Worm (Caenorhabditis elegans): ENCODE results near the gene T10H10.2.

DNA sequence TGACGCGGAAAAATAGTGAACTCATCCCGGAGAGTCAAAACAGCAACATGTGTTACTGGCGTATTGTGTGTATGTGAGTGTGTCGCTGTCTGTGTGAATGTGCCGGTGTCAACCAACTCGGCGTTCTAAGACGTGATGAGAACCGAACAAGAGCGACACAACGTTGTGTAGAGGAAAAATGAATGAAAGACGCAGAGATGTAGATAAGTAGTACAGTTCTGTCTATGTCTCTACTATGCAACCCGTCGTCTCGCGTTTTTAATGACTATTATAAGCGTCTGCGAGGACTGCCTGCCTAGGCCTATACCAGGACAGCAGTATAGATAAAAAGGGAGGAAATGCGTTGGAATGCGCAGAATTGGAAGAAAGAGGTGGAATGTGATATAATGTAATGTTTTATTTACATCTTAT, 6.6 kb upstream of the T10H10.2 start:
- TF ChIP-seq ztf-4 (tag; optimal IDR thresholded peaks at IDR 0.05) (no peak), zag-1 (tag; optimal IDR thresholded peaks at IDR 0.05) (no peak), elt-2 (tag; optimal IDR thresholded peaks at IDR 0.05) (peak; percentile 74), unc-39 (tag; optimal IDR thresholded peaks at IDR 0.05) (no peak), R02D3.7 (tag; optimal IDR thresholded peaks at IDR 0.05) (no peak), nhr-43 (tag; optimal IDR thresholded peaks at IDR 0.05; ENCODE audit: poor library complexity, severe bottlenecking) (no peak), unc-62 (GFP tag; optimal IDR thresholded peaks at IDR 0.05) (no peak)
